Worm (Caenorhabditis elegans): ENCODE measurements around the gene dnc-2.

- TF ChIP-seq aly-2 (tag; optimal IDR thresholded peaks at IDR 0.05) (no peak), lin-15B (tag; optimal IDR thresholded peaks at IDR 0.05) (no peak), jun-1 (tag; optimal IDR thresholded peaks at IDR 0.05) (no peak), lir-3 (tag; optimal IDR thresholded peaks at IDR 0.05; ENCODE audit: poor library complexity) (no peak), egl-27 (tag; optimal IDR thresholded peaks at IDR 0.05) (no peak), ama-1 (optimal IDR thresholded peaks at IDR 0.05) (no peak), tbx-2 (tag; optimal IDR thresholded peaks at IDR 0.05) (no peak), nhr-77 (tag; optimal IDR thresholded peaks at IDR 0.05) (no peak), ces-1 (GFP tag; optimal IDR thresholded peaks at IDR 0.05) (no peak), fkh-8 (tag; optimal IDR thresholded peaks at IDR 0.05) (no peak), lsy-2 (tag; optimal IDR thresholded peaks at IDR 0.05) (no peak)
These were observed 36.0 kb upstream of the dnc-2 start for ce11 chrIII:5961560-5961959.

Measured in whole organism, L1 larva.